Worm (Caenorhabditis elegans): ENCODE measurements around the gene klp-11.

DNA sequence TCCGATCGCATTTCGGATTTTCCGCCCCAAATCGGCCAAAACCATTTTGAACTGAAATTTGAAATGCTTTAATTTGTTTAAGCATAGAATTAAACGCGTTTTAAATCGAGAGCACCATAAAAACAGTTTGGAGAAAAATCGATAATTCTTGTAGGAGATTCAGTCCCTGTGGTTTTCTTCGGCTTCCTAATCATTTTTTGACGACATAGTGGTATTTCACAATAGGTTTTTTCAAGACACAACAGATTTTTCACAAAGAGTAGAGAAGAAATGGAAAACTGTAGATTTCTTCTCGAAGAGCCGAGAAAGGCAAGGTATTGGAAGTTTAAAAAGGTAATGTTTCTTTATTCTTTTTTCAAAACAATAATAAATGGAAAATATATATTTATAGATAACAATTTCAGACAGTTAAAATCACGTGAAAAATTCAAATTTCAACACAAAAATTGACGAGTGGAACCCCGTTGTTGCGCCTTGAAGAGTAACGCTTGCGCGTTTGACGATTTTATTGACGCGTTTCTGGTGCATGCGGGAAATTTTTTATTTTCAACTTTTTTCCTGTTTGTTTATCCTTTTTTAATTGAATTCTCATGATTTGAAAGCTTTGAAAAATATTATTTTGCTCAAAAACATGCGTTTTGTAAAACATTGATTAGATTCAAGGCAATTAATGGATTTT is 18.1 kb downstream of the klp-11 start, which contains the start of gene F21D5.7:
- TF ChIP-seq unc-130 (tag; optimal IDR thresholded peaks at IDR 0.05) (peak; percentile 60), nhr-77 (tag; optimal IDR thresholded peaks at IDR 0.05) (peak; percentile 56), sox-4 (tag; optimal IDR thresholded peaks at IDR 0.05) (peak; percentile 23), fos-1 (tag; optimal IDR thresholded peaks at IDR 0.05) (peak; percentile 58), unc-62 (GFP tag; optimal IDR thresholded peaks at IDR 0.05) (no peak), nhr-90 (tag; optimal IDR thresholded peaks at IDR 0.05; ENCODE audit: poor library complexity) (peak; percentile 86), ztf-4 (tag; optimal IDR thresholded peaks at IDR 0.05) (peak; percentile 33), ama-1 (optimal IDR thresholded peaks at IDR 0.05) (no peak), ceh-88 (GFP tag; IDR thresholded peaks at IDR 0.05) (peak; percentile 36; the same call in 1 of the 2 replicates), lin-14 (GFP tag; optimal IDR thresholded peaks at IDR 0.05) (peak; percentile 87), nhr-28 (tag; optimal IDR thresholded peaks at IDR 0.05) (no peak), rnt-1 (tag; optimal IDR thresholded peaks at IDR 0.05) (peak; percentile 87), vab-15 (tag; optimal IDR thresholded peaks at IDR 0.05) (no peak), sptf-1 (tag; optimal IDR thresholded peaks at IDR 0.05) (no peak)
